Worm (Caenorhabditis elegans): ENCODE results near the gene aex-4.
A peak's percentile ranks its signal among the peaks of the same experiment; 100 is the strongest.

Gene aex-4

ce11 chrX:3689155-3689719, 39.8 kb upstream of the aex-4 start, which contains the start of gene tag-278:
tag-278 (minus strand) TSS chrX:3689205.
- TF ChIP-seq nfya-1 (tag; optimal IDR thresholded peaks at IDR 0.05; ENCODE audit: insufficient read depth) (peak; percentile 19), egl-5 (tag; optimal IDR thresholded peaks at IDR 0.05) (peak; percentile 9), elt-2 (tag; optimal IDR thresholded peaks at IDR 0.05) (no peak)

DNA sequence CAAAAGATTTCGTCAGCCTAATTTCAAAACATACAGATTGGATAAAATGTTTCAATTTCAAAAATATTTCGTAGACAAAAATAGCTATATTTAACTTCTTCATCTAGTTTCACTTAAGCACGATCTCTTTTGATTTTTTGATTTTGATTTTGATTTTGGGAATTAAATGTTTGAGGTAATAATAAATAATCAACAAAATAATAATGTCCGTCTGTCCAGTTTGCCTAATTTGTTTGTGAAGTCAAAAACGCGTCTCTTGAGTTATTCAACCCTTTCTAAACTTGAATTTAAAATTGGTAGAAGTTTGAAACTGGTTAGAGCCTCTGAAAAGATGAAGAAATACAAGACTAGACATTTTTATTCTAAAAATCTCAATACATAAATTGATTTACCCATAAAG, 39.3 kb upstream of the aex-4 start:
- TF ChIP-seq nhr-43 (tag; optimal IDR thresholded peaks at IDR 0.05; ENCODE audit: poor library complexity, severe bottlenecking) (no peak), ceh-9 (tag; optimal IDR thresholded peaks at IDR 0.05) (no peak), snpc-4 (tag; optimal IDR thresholded peaks at IDR 0.05) (no peak), unc-62 (GFP tag; optimal IDR thresholded peaks at IDR 0.05) (no peak), egl-5 (tag; optimal IDR thresholded peaks at IDR 0.05) (no peak), zag-1 (tag; optimal IDR thresholded peaks at IDR 0.05) (no peak), hmg-11 (tag; optimal IDR thresholded peaks at IDR 0.05) (no peak), nhr-67 (tag; optimal IDR thresholded peaks at IDR 0.05) (no peak), ztf-11 (tag; optimal IDR thresholded peaks at IDR 0.05) (no peak), mdl-1 (tag; optimal IDR thresholded peaks at IDR 0.05) (no peak), nhr-77 (tag; optimal IDR thresholded peaks at IDR 0.05) (no peak), nhr-28 (tag; optimal IDR thresholded peaks at IDR 0.05) (no peak), unc-39 (tag; optimal IDR thresholded peaks at IDR 0.05) (no peak), fkh-2 (tag; optimal IDR thresholded peaks at IDR 0.05) (no peak), nhr-23 (tag; optimal IDR thresholded peaks at IDR 0.05) (no peak), ceh-16 (tag; optimal IDR thresholded peaks at IDR 0.05) (no peak), nhr-12 (tag; optimal IDR thresholded peaks at IDR 0.05) (no peak), ceh-28 (tag; optimal IDR thresholded peaks at IDR 0.05) (no peak), lsy-12 (tag; optimal IDR thresholded peaks at IDR 0.05) (no peak)

- no peak for TF ChIP-seq ztf-4 (tag; optimal IDR thresholded peaks at IDR 0.05)
- TF ChIP-seq nhr-43 (tag; optimal IDR thresholded peaks at IDR 0.05; ENCODE audit: poor library complexity, severe bottlenecking): no peak
- no peak for TF ChIP-seq unc-62 (GFP tag; optimal IDR thresholded peaks at IDR 0.05)
- TF ChIP-seq elt-2 (tag; optimal IDR thresholded peaks at IDR 0.05): no peak
- no peak for TF ChIP-seq daf-12 (tag; optimal IDR thresholded peaks at IDR 0.05)
- no peak for TF ChIP-seq nhr-28 (tag; optimal IDR thresholded peaks at IDR 0.05)
- no peak for TF ChIP-seq pqm-1 (tag; optimal IDR thresholded peaks at IDR 0.05)
- no peak for TF ChIP-seq elt-1 (tag; optimal IDR thresholded peaks at IDR 0.05)
These were observed 35.9 kb upstream of the aex-4 start, which contains the start of gene C02F12.8 for ce11 chrX:3693138-3693537. C02F12.8 (minus strand) TSS chrX:3693238.

- TF ChIP-seq egl-5 (tag; optimal IDR thresholded peaks at IDR 0.05) (peak; percentile 75), unc-62 (GFP tag; optimal IDR thresholded peaks at IDR 0.05) (no peak), daf-12 (tag; optimal IDR thresholded peaks at IDR 0.05) (no peak), nhr-25 (tag; optimal IDR thresholded peaks at IDR 0.05) (no peak), nfya-1 (tag; optimal IDR thresholded peaks at IDR 0.05; ENCODE audit: insufficient read depth) (peak; percentile 76), hmg-11 (tag; optimal IDR thresholded peaks at IDR 0.05) (peak; percentile 74), elt-2 (tag; optimal IDR thresholded peaks at IDR 0.05) (no peak), ztf-11 (tag; optimal IDR thresholded peaks at IDR 0.05) (no peak), egl-27 (tag; optimal IDR thresholded peaks at IDR 0.05) (peak; percentile 16), sea-2 (GFP tag; optimal IDR thresholded peaks at IDR 0.05) (no peak), fkh-10 (GFP tag; optimal IDR thresholded peaks at IDR 0.05) (no peak), lin-39 (tag; optimal IDR thresholded peaks at IDR 0.05) (peak; percentile 85), lsy-12 (tag; optimal IDR thresholded peaks at IDR 0.05) (peak; percentile 40), nhr-67 (tag; optimal IDR thresholded peaks at IDR 0.05) (no peak), fos-1 (tag; optimal IDR thresholded peaks at IDR 0.05) (no peak), nhr-237 (tag; optimal IDR thresholded peaks at IDR 0.05) (no peak), nhr-23 (tag; optimal IDR thresholded peaks at IDR 0.05) (no peak)
These were observed 34.9 kb upstream of the aex-4 start for ce11 chrX:3694172-3694571.

DNA sequence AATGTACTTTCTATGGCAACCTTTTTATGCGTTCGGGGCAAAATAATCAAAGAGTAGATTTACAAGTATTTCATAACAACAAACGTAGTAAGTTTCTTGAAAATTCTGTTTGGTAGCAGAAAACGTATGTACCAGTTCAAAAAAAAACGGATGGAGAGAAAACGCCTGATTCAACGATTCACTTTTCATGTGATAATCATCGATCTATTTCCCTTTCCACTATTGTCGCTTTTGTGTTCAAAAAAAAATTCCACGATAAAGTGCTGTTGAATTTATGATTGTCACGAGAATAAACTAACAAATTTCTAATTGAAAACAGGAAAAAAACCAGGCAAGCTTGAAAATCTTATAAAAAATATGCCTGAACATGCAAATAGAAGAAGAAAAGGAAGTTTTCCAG, 33.3 kb upstream of the aex-4 start:
- TF ChIP-seq hmg-11 (tag; optimal IDR thresholded peaks at IDR 0.05) (peak; percentile 13), ztf-4 (tag; optimal IDR thresholded peaks at IDR 0.05) (no peak)

All from whole organism, L3 larva.